Fruit fly (Drosophila melanogaster) whole organism, adult: Measurements from ENCODE around the gene ppk5.

Experiments
- CG11617 ChIP-seq: fragments of 200-800 bp; sonication (Bioruptor generic); optimal IDR thresholded peaks from 2 replicates; lab custom pipeline; 2017; ENCODE audit warnings: mild to moderate bottlenecking, missing biosample characterization, missing genetic modification reagents, missing genetic modification characterization
- CG12768 ChIP-seq: fragments of 200-800 bp; sonication (Bioruptor generic); optimal IDR thresholded peaks from 2 replicates; lab custom pipeline; 2017; ENCODE audit warnings: missing biosample characterization, missing genetic modification characterization, mild to moderate bottlenecking, moderate library complexity, missing genetic modification reagents
- CG14711 ChIP-seq: fragments of 200-800 bp; sonication (Bioruptor generic); optimal IDR thresholded peaks from 2 replicates; lab custom pipeline; 2018; ENCODE audit warnings: missing biosample characterization, mild to moderate bottlenecking, missing genetic modification characterization, moderate library complexity
- CG1620 ChIP-seq: fragments of 200-800 bp; sonication (Bioruptor generic); optimal IDR thresholded peaks from 2 replicates; lab custom pipeline; 2016; ENCODE audit warnings: missing biosample characterization, missing genetic modification characterization
- CG33017 ChIP-seq: fragments of 200-800 bp; sonication (Bioruptor generic); optimal IDR thresholded peaks from 2 replicates; lab custom pipeline; 2018; ENCODE audit warnings: missing biosample characterization, mild to moderate bottlenecking, missing genetic modification characterization, moderate library complexity
- CG5204 ChIP-seq: fragments of 200-800 bp; sonication (Bioruptor generic); optimal IDR thresholded peaks from 2 replicates; lab custom pipeline; 2016; ENCODE audit warnings: missing biosample characterization, missing genetic modification characterization
- CG7045 ChIP-seq: fragments of 200-800 bp; sonication (Bioruptor generic); optimal IDR thresholded peaks from 2 replicates; lab custom pipeline; 2017; ENCODE audit warnings: missing biosample characterization, mild to moderate bottlenecking, missing genetic modification characterization
- CG7101 ChIP-seq: fragments of 200-800 bp; sonication (Bioruptor generic); optimal IDR thresholded peaks from 2 replicates; lab custom pipeline; 2018; ENCODE audit warnings: missing biosample characterization, mild to moderate bottlenecking, missing genetic modification characterization, moderate library complexity
- Clk ChIP-seq: fragments of 200-800 bp; sonication (Bioruptor generic); optimal IDR thresholded peaks from 2 replicates; lab custom pipeline; 2017; ENCODE audit warnings: missing biosample characterization, missing genetic modification characterization
- Crg-1 ChIP-seq: fragments of 200-800 bp; sonication (Bioruptor generic); optimal IDR thresholded peaks from 2 replicates; lab custom pipeline; 2016; ENCODE audit warnings: missing biosample characterization, missing genetic modification characterization
- Hr96 ChIP-seq: fragments of 200-800 bp; sonication (Bioruptor generic); optimal IDR thresholded peaks from 2 replicates; lab custom pipeline; 2016; ENCODE audit warnings: missing biosample characterization, missing genetic modification characterization
- Mnt ChIP-seq: fragments of 200-800 bp; sonication (Bioruptor generic); optimal IDR thresholded peaks from 2 replicates; lab custom pipeline; 2016; ENCODE audit warnings: missing biosample characterization, mild to moderate bottlenecking, missing genetic modification characterization
- bab1 ChIP-seq: fragments of 200-800 bp; sonication (Bioruptor generic); optimal IDR thresholded peaks from 3 replicates; lab custom pipeline; 2019; ENCODE audit warnings: missing biosample characterization, mild to moderate bottlenecking, missing genetic modification characterization, moderate library complexity
- cic ChIP-seq: fragments of 200-800 bp; sonication (Bioruptor generic); optimal IDR thresholded peaks from 2 replicates; lab custom pipeline; 2017; ENCODE audit warnings: missing biosample characterization, mild to moderate bottlenecking, missing genetic modification characterization, moderate library complexity
- cnc ChIP-seq, 2 experiments: fragments of >200 bp; optimal IDR thresholded peaks; 2 replicates each; lab custom pipeline; 2017
- kay ChIP-seq: fragments of 200-800 bp; sonication (Bioruptor generic); peaks from one replicate; lab custom pipeline; 2016; ENCODE audit warnings: missing biosample characterization, missing genetic modification characterization, borderline replicate concordance
- ovo ChIP-seq: fragments of 200-800 bp; sonication (Bioruptor generic); optimal IDR thresholded peaks from 2 replicates; lab custom pipeline; 2016; ENCODE audit warnings: missing biosample characterization, missing genetic modification characterization
- pad ChIP-seq: fragments of 200-800 bp; sonication (Bioruptor generic); optimal IDR thresholded peaks from 3 replicates; lab custom pipeline; 2017; ENCODE audit warnings: missing biosample characterization, missing genetic modification characterization, mild to moderate bottlenecking, moderate library complexity, missing genetic modification reagents
- tj ChIP-seq: fragments of 200-800 bp; sonication (Bioruptor generic); optimal IDR thresholded peaks from 3 replicates; lab custom pipeline; 2017; ENCODE audit warnings: missing biosample characterization, mild to moderate bottlenecking, missing genetic modification characterization, moderate library complexity
- toe ChIP-seq: fragments of 200-800 bp; sonication (Bioruptor generic); optimal IDR thresholded peaks from 2 replicates; lab custom pipeline; 2016; ENCODE audit warnings: missing biosample characterization, missing genetic modification characterization

Gene ppk5

DNA sequence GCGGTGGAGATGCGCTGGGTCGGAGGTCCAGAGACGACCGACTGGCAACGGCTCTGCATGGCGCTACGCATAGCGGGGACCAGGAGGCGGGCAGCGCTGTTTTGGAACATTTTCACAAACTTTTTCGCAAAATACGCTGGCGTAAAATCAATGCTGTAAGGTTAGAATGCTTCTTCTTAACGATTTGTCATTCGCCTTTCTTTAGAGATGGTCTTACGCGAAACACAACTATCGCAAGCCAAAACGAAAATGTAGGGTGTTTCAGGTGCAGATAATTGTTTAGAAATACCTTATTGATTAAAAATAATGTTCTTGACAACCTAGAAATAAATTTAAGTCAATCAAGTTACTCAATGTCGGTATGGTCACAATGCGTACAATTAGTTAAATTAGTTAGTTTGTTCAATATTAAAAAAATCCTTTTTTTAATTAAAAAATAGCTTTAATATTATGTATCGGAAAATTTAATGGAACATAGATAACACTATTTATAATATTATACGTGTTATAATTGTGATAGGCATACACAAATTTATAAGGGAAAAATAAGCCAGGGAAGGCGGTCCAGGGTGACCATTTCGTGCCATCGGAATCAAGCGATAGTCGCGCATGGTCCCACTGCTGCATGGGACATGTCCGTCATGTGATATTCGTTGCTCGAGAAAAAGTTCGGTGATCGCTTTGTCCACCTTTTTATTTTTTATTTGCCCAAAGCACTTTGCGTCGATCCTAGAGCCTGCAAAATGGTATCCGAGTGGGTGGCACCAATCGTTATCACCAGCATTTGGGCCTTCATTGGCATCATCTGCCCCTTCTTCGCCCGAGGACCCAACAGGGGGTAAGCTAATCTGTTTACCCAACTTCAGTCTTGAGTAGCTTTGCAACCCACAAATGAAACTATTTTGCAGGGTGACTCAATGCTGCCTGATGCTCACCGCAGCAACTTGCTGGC is 5.1 kb downstream of the ppk5 start, which contains the start of the genes COX8 and VhaM9.7-b:
Gene COX8 (minus strand): TSS at position 203 of the 952 bp plus-strand sequence.
Gene VhaM9.7-b (plus strand): TSS at position 618 of the 952 bp plus-strand sequence.
- TF ChIP-seq CG14711 (peak; percentile 47), ovo (peak; percentile 66), bab1 (GFP tag; lab: Kevin White, UChicago) (peak; percentile 41), CG1620 (GFP tag; lab: Kevin White, UChicago) (peak; percentile 64), pad (GFP tag; lab: Kevin White, UChicago) (peak; percentile 44), toe (GFP tag; lab: Kevin White, UChicago) (no peak), CG12768 (peak; percentile 2), CG7045 (GFP tag; lab: Kevin White, UChicago) (peak; percentile 78), Crg-1 (GFP tag; lab: Kevin White, UChicago) (peak; percentile 63), kay (no peak), CG33017 (tag; lab: Kevin White, UChicago) (no peak), cnc (optimal IDR thresholded peaks at IDR 0.05; lab: Kevin White, UChicago) (no peak), CG11617 (GFP tag; lab: Kevin White, UChicago) (peak; percentile 73), cic (peak; percentile 38), Hr96 (GFP tag; lab: Kevin White, UChicago) (no peak), CG7101 (tag; lab: Kevin White, UChicago) (peak; percentile 67), CG5204 (no peak), Clk (GFP tag; lab: Kevin White, UChicago) (peak; percentile 29), tj (GFP tag; lab: Kevin White, UChicago) (peak; percentile 30), Mnt (GFP tag; lab: Kevin White, UChicago) (peak; percentile 72)

DNA sequence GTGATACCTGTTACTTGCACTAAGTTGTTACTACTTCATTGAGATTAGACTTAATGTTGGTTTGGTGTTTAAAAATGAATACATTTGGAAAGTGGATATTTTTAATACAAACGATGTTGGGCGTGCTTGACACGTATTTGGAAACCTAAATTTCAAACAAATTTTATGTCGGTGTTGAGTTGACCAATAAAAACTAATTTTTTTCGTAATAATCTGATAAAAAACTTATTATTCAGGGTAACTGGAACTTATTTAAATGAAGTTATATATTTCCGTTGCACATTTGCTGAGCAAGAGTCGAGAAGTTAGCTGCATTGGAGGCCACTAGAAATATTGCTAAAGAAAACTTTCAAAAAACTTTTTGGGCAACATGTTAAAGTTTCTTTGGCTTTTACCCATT is 7.6 kb downstream of the ppk5 start, which contains the start of gene CG33290:
Gene CG33290 (plus strand): TSS at position 301 of the 400 bp plus-strand sequence.
- TF ChIP-seq ovo (no peak), kay (peak; percentile 39)

- TF ChIP-seq CG12768 (no peak), Crg-1 (GFP tag; lab: Kevin White, UChicago) (no peak), CG11617 (GFP tag; lab: Kevin White, UChicago) (no peak), CG5204 (no peak), bab1 (GFP tag; lab: Kevin White, UChicago) (peak; percentile 50), cic (no peak), Hr96 (GFP tag; lab: Kevin White, UChicago) (no peak), kay (no peak)
These were observed 20.3 kb downstream of the ppk5 start, which contains the start of gene Wnk for dm6 chr3L:21554752-21555151. TSS of gene Wnk (minus strand) at chr3L:21554928.

DNA sequence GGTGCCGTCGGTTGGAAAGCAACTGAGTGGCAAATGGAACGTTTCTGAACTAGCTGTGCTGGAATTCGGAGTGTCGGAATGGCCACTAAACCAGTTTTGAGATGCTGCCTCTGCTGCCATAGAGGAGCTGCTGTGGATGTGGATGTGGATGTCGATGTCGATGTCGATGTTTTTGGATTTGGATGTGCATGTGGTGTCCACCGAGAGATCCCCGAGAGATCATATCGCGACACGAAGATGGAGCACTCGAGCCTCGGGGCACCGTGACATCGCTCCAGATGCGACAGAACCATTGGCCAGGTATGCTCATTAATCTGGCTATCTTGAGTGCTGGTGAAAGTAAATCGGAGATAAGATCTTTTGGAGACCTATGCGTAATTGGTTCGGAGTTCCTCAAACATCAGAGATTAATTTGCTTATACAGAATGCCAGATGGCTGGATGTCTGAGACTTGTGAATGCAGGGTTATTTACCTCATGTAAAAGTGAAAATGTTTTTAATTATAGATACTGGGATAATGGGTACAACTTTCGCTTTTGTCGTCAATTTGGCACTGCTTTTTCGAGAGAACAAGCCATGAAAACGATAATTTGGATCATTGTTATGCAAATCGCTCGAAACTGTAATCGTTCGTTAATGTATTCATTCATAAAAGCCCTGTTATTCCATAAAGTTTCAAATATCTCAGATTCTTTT is 23.9 kb downstream of the ppk5 start, which contains the start of gene CG7173:
Gene CG7173 (minus strand): TSS at position 51 of the 696 bp plus-strand sequence.
- TF ChIP-seq CG5204 (no peak), bab1 (GFP tag; lab: Kevin White, UChicago) (no peak), CG11617 (GFP tag; lab: Kevin White, UChicago) (no peak), cic (no peak), Hr96 (GFP tag; lab: Kevin White, UChicago) (no peak), toe (GFP tag; lab: Kevin White, UChicago) (no peak), ovo (no peak), CG1620 (GFP tag; lab: Kevin White, UChicago) (no peak), CG7101 (tag; lab: Kevin White, UChicago) (no peak), tj (GFP tag; lab: Kevin White, UChicago) (no peak), pad (GFP tag; lab: Kevin White, UChicago) (no peak), cnc (optimal IDR thresholded peaks at IDR 0.05; lab: Kevin White, UChicago) (no peak), CG12768 (no peak), kay (no peak)

DNA sequence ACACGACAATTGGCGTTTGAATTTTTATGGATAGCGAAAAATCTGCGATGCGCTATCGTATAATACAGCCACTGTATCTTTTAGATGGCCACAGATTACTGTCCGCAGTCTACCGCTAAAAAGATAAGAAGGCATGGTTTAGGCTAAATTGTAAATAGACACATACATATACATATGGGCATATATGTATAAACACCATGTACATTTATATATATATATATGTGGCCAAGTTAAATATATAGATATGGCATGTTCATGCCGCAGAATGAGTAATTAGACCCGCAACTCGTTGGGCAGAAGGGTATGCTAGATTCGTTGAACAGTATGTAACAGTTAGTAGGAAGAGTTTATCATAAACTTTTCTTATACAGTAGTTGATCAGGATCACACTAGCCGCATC is 27.6 kb downstream of the ppk5 start, which contains the start of gene CapaR:
Gene CapaR (minus strand): TSS at position 101 of the 400 bp plus-strand sequence.
- no peak for TF ChIP-seq CG5204
- TF ChIP-seq ovo = no peak
- TF ChIP-seq CG1620 (GFP tag; lab: Kevin White, UChicago) = no peak
- no peak for TF ChIP-seq CG14711
- TF ChIP-seq Hr96 (GFP tag; lab: Kevin White, UChicago) = no peak
- no peak for TF ChIP-seq kay
- TF ChIP-seq Crg-1 (GFP tag; lab: Kevin White, UChicago) = no peak

dm6 chr3L:21565126-21565525 is 30.7 kb downstream of the ppk5 start, which contains the start of gene CG7634:
TSS of gene CG7634 (plus strand) at chr3L:21565426.
- TF ChIP-seq CG7045 (GFP tag; lab: Kevin White, UChicago) (no peak), bab1 (GFP tag; lab: Kevin White, UChicago) (no peak), CG14711 (no peak), CG33017 (tag; lab: Kevin White, UChicago) (no peak), CG11617 (GFP tag; lab: Kevin White, UChicago) (no peak)
